Worm (Caenorhabditis elegans) whole organism, L4/young adult: ENCODE data around the gene F18A11.2.
"Not testable (repeated sequence)": the region's sequence is repeated elsewhere in the genome, so short reads cannot be mapped to it uniquely, and the experiment has no call there.

Experiments
- W03F9.2 ChIP-seq: fragments of 150-350 bp; optimal IDR thresholded peaks from 2 replicates; lab custom pipeline; 2014; ENCODE audit warnings: missing biosample characterization, missing genetic modification characterization
- dao-5 ChIP-seq: sonication (generic microtip); optimal IDR thresholded peaks from 2 replicates; lab custom pipeline; 2016; ENCODE audit warnings: missing genotype, missing genetic modification characterization, moderate library complexity, missing compliant biosample characterization
- him-1 ChIP-seq: sonication (generic microtip); optimal IDR thresholded peaks from 2 replicates; lab custom pipeline; 2016; ENCODE audit warnings: missing genotype, missing genetic modification reagents, missing genetic modification characterization, missing compliant biosample characterization

DNA sequence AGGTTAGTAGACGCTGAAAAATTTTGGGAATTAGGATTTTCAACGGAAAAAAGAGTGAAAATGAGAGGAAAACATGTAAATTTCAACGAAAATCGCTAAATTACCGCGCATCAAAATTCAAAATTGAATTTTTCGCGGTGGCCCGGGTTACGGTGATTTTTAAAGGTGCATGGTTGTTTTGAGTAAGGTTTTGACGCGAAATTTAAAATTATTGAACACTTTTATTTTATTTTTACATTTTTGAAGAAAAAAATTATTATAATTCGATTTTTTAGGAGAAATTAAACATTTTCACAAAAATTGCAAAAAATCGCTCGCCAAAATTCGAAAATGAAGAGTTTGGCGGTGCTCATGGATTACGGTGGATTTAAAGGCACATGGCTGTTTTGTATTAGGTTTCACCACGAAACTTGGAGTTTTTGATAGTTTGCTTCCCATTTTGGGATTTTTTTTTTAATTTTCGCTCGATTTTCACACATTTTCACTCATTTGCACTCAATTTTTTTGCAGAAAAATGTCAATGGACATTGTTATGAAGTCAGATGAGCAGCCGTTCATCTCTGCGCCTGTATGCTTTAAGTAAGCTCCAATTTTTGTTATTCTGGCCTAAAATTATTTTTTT is 12.0 kb downstream of the F18A11.2 start, which contains the start of gene puf-6:
- not testable (repeated sequence) for TF ChIP-seq him-1; W03F9.2 (tag; lab: Kevin White, UChicago); dao-5
